Worm (Caenorhabditis elegans) whole organism, L4 larva: ENCODE results near the gene C16C8.8.
A peak's percentile ranks its signal among the peaks of the same experiment; 100 is the strongest.
"Not testable (repeated sequence)": the region's sequence is repeated elsewhere in the genome, so short reads cannot be mapped to it uniquely, and the experiment has no call there.

Experiments used
- F26F4.8 ChIP-seq: fragments of 200-800 bp; sonication (Bioruptor generic); conservative IDR thresholded peaks from 2 replicates; pipeline ENCODE4 v1.3.6; 2022; ENCODE audit warnings: missing genetic modification characterization, missing compliant biosample characterization
- F37D6.2 ChIP-seq: sonication (generic microtip); optimal IDR thresholded peaks from 2 replicates; lab custom pipeline; 2016; ENCODE audit warnings: mild to moderate bottlenecking, missing genetic modification characterization, missing compliant biosample characterization
- F49E8.2 ChIP-seq: sonication (generic microtip); optimal IDR thresholded peaks from 2 replicates; lab custom pipeline; 2016; ENCODE audit warnings: missing compliant biosample characterization, mild to moderate bottlenecking, missing genetic modification characterization, borderline replicate concordance
- Y48G9A.11 ChIP-seq: fragments of 200-800 bp; sonication (Bioruptor generic); IDR thresholded peaks from 2 replicates; pipeline ENCODE4 v1.3.6; 2022; ENCODE audit warnings: missing genetic modification reagents, missing genetic modification characterization, missing compliant biosample characterization
- ZK546.5 ChIP-seq, 2 experiments: sonication (generic microtip); optimal IDR thresholded peaks; 2 replicates each; lab custom pipeline; 2017; ENCODE audit warnings: missing biosample characterization in 2 of 2, missing genetic modification characterization in 2 of 2
- aha-1 ChIP-seq: fragments of 150-350 bp; peaks from one replicate; lab custom pipeline; 2014; ENCODE audit warnings: missing biosample characterization, missing genetic modification characterization
- ceh-44 ChIP-seq: fragments of 200-800 bp; sonication (Bioruptor generic); IDR thresholded peaks from 2 replicates; pipeline ENCODE4 v1.3.6; 2022; ENCODE audit warnings: missing genetic modification reagents, missing genetic modification characterization, missing compliant biosample characterization
- ceh-82 ChIP-seq: sonication (generic microtip); optimal IDR thresholded peaks from 2 replicates; lab custom pipeline; 2017; ENCODE audit warnings: missing biosample characterization, missing genetic modification characterization
- daf-8 ChIP-seq: fragments of 200-800 bp; sonication (Bioruptor generic); IDR thresholded peaks from 2 replicates; pipeline ENCODE4 v1.3.6; 2022; ENCODE audit warnings: missing genetic modification characterization, missing compliant biosample characterization
- dpl-1 ChIP-seq: fragments of 150-350 bp; optimal IDR thresholded peaks from 2 replicates; lab custom pipeline; 2014; ENCODE audit warnings: missing biosample characterization, missing genetic modification reagents, missing genetic modification characterization
- duxl-1 ChIP-seq: sonication (generic microtip); optimal IDR thresholded peaks from 2 replicates; lab custom pipeline; 2016; ENCODE audit warnings: mild to moderate bottlenecking, missing genetic modification characterization, moderate library complexity, missing compliant biosample characterization; ENCODE audit not compliant: poor library complexity
- jun-1 ChIP-seq: fragments of 150-350 bp; optimal IDR thresholded peaks from 2 replicates; lab custom pipeline; 2014; ENCODE audit warnings: missing biosample characterization, missing genetic modification reagents, missing genetic modification characterization
- lin-13 ChIP-seq: fragments of 150-350 bp; optimal IDR thresholded peaks from 2 replicates; lab custom pipeline; 2014; ENCODE audit warnings: missing biosample characterization, missing genetic modification reagents, missing genetic modification characterization
- lin-39 ChIP-seq: fragments of 150-350 bp; optimal IDR thresholded peaks from 2 replicates; lab custom pipeline; 2014; ENCODE audit warnings: missing biosample characterization, missing genetic modification reagents, missing genetic modification characterization
- lir-3 ChIP-seq: sonication (generic microtip); optimal IDR thresholded peaks from 2 replicates; lab custom pipeline; 2016; ENCODE audit warnings: mild to moderate bottlenecking, missing genetic modification characterization, missing compliant biosample characterization
- madf-5 ChIP-seq, 2 experiments: fragments of 200-800 bp; sonication (Bioruptor generic); IDR thresholded peaks; 2 replicates each; pipeline ENCODE4 v1.3.6; 2022; ENCODE audit warnings: missing compliant biosample characterization in 2 of 2, missing genetic modification characterization in 2 of 2
- madf-9 ChIP-seq: fragments of 200-800 bp; sonication (Bioruptor generic); conservative IDR thresholded peaks from 2 replicates; pipeline ENCODE4 v1.3.6; 2022; ENCODE audit warnings: missing genetic modification reagents, missing genetic modification characterization, missing compliant biosample characterization
- mes-2 ChIP-seq: sonication (generic microtip); optimal IDR thresholded peaks from 2 replicates; lab custom pipeline; 2016; ENCODE audit warnings: missing genotype, mild to moderate bottlenecking, missing genetic modification characterization, missing compliant biosample characterization; ENCODE audit not compliant: poor library complexity, severe bottlenecking
- mxl-3 ChIP-seq: fragments of 200-800 bp; sonication (Bioruptor generic); optimal IDR thresholded peaks from 2 replicates; lab custom pipeline; 2018; ENCODE audit warnings: mild to moderate bottlenecking, missing genetic modification characterization, missing compliant biosample characterization
- nhr-111 ChIP-seq: fragments of 200-800 bp; sonication (Bioruptor generic); optimal IDR thresholded peaks from 2 replicates; lab custom pipeline; 2018; ENCODE audit warnings: mild to moderate bottlenecking, missing genetic modification characterization, missing compliant biosample characterization
- nhr-237 ChIP-seq: sonication (generic microtip); optimal IDR thresholded peaks from 2 replicates; lab custom pipeline; 2017; ENCODE audit warnings: missing biosample characterization, missing genetic modification characterization
- nhr-25 ChIP-seq: sonication (generic microtip); optimal IDR thresholded peaks from 2 replicates; lab custom pipeline; 2017; ENCODE audit warnings: missing genetic modification characterization, mild to moderate bottlenecking, missing compliant biosample characterization, antibody characterized with exemption, moderate library complexity, borderline replicate concordance; ENCODE audit not compliant: insufficient read depth
- nhr-41 ChIP-seq: fragments of 200-800 bp; sonication (Bioruptor generic); IDR thresholded peaks from 2 replicates; pipeline ENCODE4 v1.3.6; 2022; ENCODE audit warnings: missing genetic modification reagents, missing genetic modification characterization, missing compliant biosample characterization
- nhr-6 ChIP-seq: fragments of 150-350 bp; optimal IDR thresholded peaks from 2 replicates; lab custom pipeline; 2014; ENCODE audit warnings: missing biosample characterization, missing genetic modification characterization
- saeg-2 ChIP-seq: fragments of 200-800 bp; sonication (Bioruptor generic); IDR thresholded peaks from 2 replicates; pipeline ENCODE4 v1.3.6; 2022; ENCODE audit warnings: missing genetic modification reagents, missing genetic modification characterization, missing compliant biosample characterization
- snpc-1.2 ChIP-seq: fragments of 200-800 bp; sonication (Bioruptor generic); IDR thresholded peaks from 2 replicates; pipeline ENCODE4 v1.3.6; 2022; ENCODE audit warnings: missing genetic modification reagents, missing genetic modification characterization, missing compliant biosample characterization
- snpc-4 ChIP-seq: fragments of 150-350 bp; optimal IDR thresholded peaks from 2 replicates; lab custom pipeline; 2014; ENCODE audit warnings: missing biosample characterization, missing genetic modification characterization
- tra-1 ChIP-seq: fragments of 200-800 bp; sonication (Bioruptor generic); IDR thresholded peaks from 2 replicates; pipeline ENCODE4 v1.3.6; 2022; ENCODE audit warnings: missing genetic modification reagents, missing genetic modification characterization, missing compliant biosample characterization
- unc-62 ChIP-seq, 3 experiments: fragments of 150-350 bp in 1 of 3; sonication (generic microtip); optimal IDR thresholded peaks in 2 of 3; peaks in 1 of 3; 1 replicate in 1 of 3; 2 replicates in 2 of 3; lab custom pipeline; 2014 to 2017; ENCODE audit warnings: missing biosample characterization in 3 of 3, missing genetic modification characterization in 3 of 3, missing genetic modification reagents in 3 of 3, missing genotype in 1 of 3
- zfp-2 ChIP-seq: sonication (generic microtip); optimal IDR thresholded peaks from 2 replicates; lab custom pipeline; 2016; ENCODE audit warnings: mild to moderate bottlenecking, missing genetic modification characterization, missing compliant biosample characterization
- zip-11 ChIP-seq: fragments of 200-800 bp; sonication (Bioruptor generic); IDR thresholded peaks from 2 replicates; pipeline ENCODE4 v1.3.6; 2022; ENCODE audit warnings: missing genetic modification characterization, missing compliant biosample characterization

The C16C8.8 gene

DNA sequence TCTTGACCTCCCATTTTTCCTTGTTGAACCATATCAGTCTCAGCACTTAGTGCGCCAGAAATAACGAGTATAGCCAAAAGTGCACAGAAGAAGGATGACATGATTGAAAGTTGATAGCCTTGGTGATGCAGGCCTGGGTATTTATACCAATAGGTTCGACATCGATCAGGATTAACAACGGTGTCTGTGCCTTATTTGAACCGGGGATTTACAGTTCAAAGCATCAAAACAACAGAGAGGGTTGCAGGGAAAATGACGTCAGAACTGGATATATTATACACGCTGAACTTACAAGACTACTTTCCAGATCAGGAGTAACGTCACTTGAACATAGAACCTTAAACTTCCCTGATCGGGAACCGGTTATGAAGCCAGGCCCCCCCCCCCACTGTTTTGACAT lies 10.8 kb upstream of the C16C8.8 start, which contains the start of gene Y49F6B.12:
Gene Y49F6B.12, minus strand, starts transcription at position 101 of the 400 bp plus-strand sequence.
- TF ChIP-seq mxl-3 (GFP tag; lab: Kevin White, UChicago) (no peak), mes-2 (tag; lab: Kevin White, UChicago) (no peak), aha-1 (tag; lab: Kevin White, UChicago) (peak; percentile 45)

- TF ChIP-seq lir-3 (tag; lab: Kevin White, UChicago) = no peak
- TF ChIP-seq aha-1 (tag; lab: Kevin White, UChicago) = peak; percentile 17
These were observed 10.1 kb upstream of the C16C8.8 start, which contains the start of gene Y49F6B.13 for ce11 chrII:3471603-3472002. Y49F6B.13 (minus strand) TSS chrII:3471703.

ce11 chrII:3470549-3470948 lies 9.1 kb upstream of the C16C8.8 start, which contains the start of gene Y49F6B.20:
Y49F6B.20 (minus strand) TSS chrII:3470649.
- TF ChIP-seq snpc-1.2 (GFP tag; lab: Robert Waterston, UW) = no peak
- TF ChIP-seq dpl-1 (GFP tag; lab: Kevin White, UChicago) = no peak
- no peak for TF ChIP-seq saeg-2 (GFP tag; lab: Robert Waterston, UW)
- no peak for TF ChIP-seq daf-8 (GFP tag; lab: Robert Waterston, UW)
- TF ChIP-seq nhr-6 (tag; lab: Kevin White, UChicago) = no peak
- TF ChIP-seq nhr-111 (GFP tag; lab: Kevin White, UChicago) = no peak
- no peak for TF ChIP-seq zfp-2
- TF ChIP-seq F49E8.2 (tag; lab: Kevin White, UChicago) = no peak
- TF ChIP-seq F26F4.8 (GFP tag; lab: Robert Waterston, UW) = no peak
- no peak for TF ChIP-seq ZK546.5 (tag; optimal IDR thresholded peaks at IDR 0.05; lab: Kevin White, UChicago)
- TF ChIP-seq mes-2 (tag; lab: Kevin White, UChicago) = no peak
- no peak for TF ChIP-seq tra-1 (GFP tag; lab: Robert Waterston, UW)
- TF ChIP-seq lin-13 (GFP tag; lab: Kevin White, UChicago) = no peak

- TF ChIP-seq unc-62 (GFP tag; optimal IDR thresholded peaks at IDR 0.05 in 1 of 2; lab: Kevin White, UChicago) = peak in 1 of 2 experiments; percentile 23
- not testable (repeated sequence) for TF ChIP-seq unc-62 (tag; optimal IDR thresholded peaks at IDR 0.05; lab: Kevin White, UChicago)
These were observed 3.1 kb upstream of the C16C8.8 start, which contains the start of gene C16C8.10 for ce11 chrII:3464580-3464979. C16C8.10 (minus strand) TSS chrII:3464680.

ce11 chrII:3463097-3463496 lies 1.6 kb upstream of the C16C8.8 start, which contains the start of gene C16C8.9:
C16C8.9 (minus strand) TSS chrII:3463197.
- no peak for TF ChIP-seq madf-9 (GFP tag; lab: Robert Waterston, UW)
- no peak for TF ChIP-seq nhr-25 (tag; lab: Kevin White, UChicago)
- TF ChIP-seq duxl-1 (tag; lab: Kevin White, UChicago) = no peak

ce11 chrII:3460048-3460447 lies 1.4 kb downstream of the C16C8.8 start, which contains the start of gene C16C8.7:
C16C8.7 (minus strand) TSS chrII:3460148.
- TF ChIP-seq ceh-82 = no peak
- no peak for TF ChIP-seq snpc-4
- no peak for TF ChIP-seq F26F4.8 (GFP tag; lab: Robert Waterston, UW)
- no peak for TF ChIP-seq F37D6.2
- no peak for TF ChIP-seq Y48G9A.11 (GFP tag; lab: Robert Waterston, UW)
- no peak for TF ChIP-seq zip-11 (GFP tag; lab: Robert Waterston, UW)
- no peak for TF ChIP-seq lin-39 (tag; lab: Kevin White, UChicago)
- no peak for TF ChIP-seq ceh-44 (GFP tag; lab: Robert Waterston, UW)
- no peak for TF ChIP-seq madf-5 (GFP tag; IDR thresholded peaks at IDR 0.05; lab: Robert Waterston, UW)
- no peak for TF ChIP-seq nhr-237 (tag; lab: Kevin White, UChicago)
- no peak for TF ChIP-seq dpl-1 (GFP tag; lab: Kevin White, UChicago)
- no peak for TF ChIP-seq nhr-41 (GFP tag; lab: Robert Waterston, UW)
- no peak for TF ChIP-seq jun-1 (tag; lab: Kevin White, UChicago)
